Fruit fly (Drosophila melanogaster) whole organism, embryonic: Measurements from ENCODE around the gene CG46059.

ENCODE experiments used
- Ada2b ChIP-seq: fragments of 200-800 bp; sonication (Bioruptor generic); IDR thresholded peaks from 2 replicates; pipeline ENCODE4 v1.3.6; 2022; ENCODE audit warnings: missing biosample characterization, missing genetic modification characterization
- Asciz ChIP-seq: fragments of 200-800 bp; sonication (Bioruptor generic); optimal IDR thresholded peaks from 2 replicates; lab custom pipeline; 2017; ENCODE audit warnings: missing biosample characterization, mild to moderate bottlenecking, missing genetic modification characterization, missing genetic modification reagents
- Awh ChIP-seq: fragments of 200-800 bp; sonication (Bioruptor generic); IDR thresholded peaks from 2 replicates; pipeline ENCODE4, ENCODE4 v1.3.6; 2022; ENCODE audit warnings: missing biosample characterization, missing genetic modification characterization
- CG10209 ChIP-seq: fragments of 200-800 bp; sonication (Bioruptor generic); optimal IDR thresholded peaks from 3 replicates; lab custom pipeline; 2017; ENCODE audit warnings: missing biosample characterization, mild to moderate bottlenecking, missing genetic modification characterization, missing genetic modification reagents
- CG11504 ChIP-seq: fragments of 200-800 bp; sonication (Bioruptor generic); optimal IDR thresholded peaks from 3 replicates; lab custom pipeline; 2019; ENCODE audit warnings: missing biosample characterization, mild to moderate bottlenecking, missing genetic modification characterization, moderate library complexity
- CG11560 ChIP-seq: fragments of 200-800 bp; sonication (Bioruptor generic); IDR thresholded peaks from 3 replicates; pipeline ENCODE4 v1.3.6; 2022; ENCODE audit warnings: missing biosample characterization, missing genetic modification characterization
- CG12236 ChIP-seq: fragments of 200-800 bp; sonication (Bioruptor generic); optimal IDR thresholded peaks from 2 replicates; lab custom pipeline; 2016; ENCODE audit warnings: missing biosample characterization, missing genetic modification characterization
- CG1233 ChIP-seq: fragments of 200-800 bp; sonication (Bioruptor generic); optimal IDR thresholded peaks from 4 replicates; lab custom pipeline; 2018; ENCODE audit warnings: missing biosample characterization, mild to moderate bottlenecking, missing genetic modification characterization
- CG12391 ChIP-seq: fragments of 200-800 bp; sonication (Bioruptor generic); optimal IDR thresholded peaks from 3 replicates; lab custom pipeline; 2018; ENCODE audit warnings: missing biosample characterization, mild to moderate bottlenecking, missing genetic modification characterization, moderate library complexity
- CG12659 ChIP-seq: fragments of 200-800 bp; sonication (Bioruptor generic); optimal IDR thresholded peaks from 3 replicates; lab custom pipeline; 2017; ENCODE audit warnings: mild to moderate bottlenecking, missing biosample characterization, missing genetic modification reagents, missing genetic modification characterization
- CG13123 ChIP-seq: fragments of 200-800 bp; sonication (Bioruptor generic); optimal IDR thresholded peaks from 2 replicates; lab custom pipeline; 2016; ENCODE audit warnings: missing biosample characterization, missing genetic modification characterization
- CG14441 ChIP-seq: fragments of 200-800 bp; sonication (Bioruptor generic); IDR thresholded peaks from 2 replicates; pipeline ENCODE4 v1.3.6; 2022; ENCODE audit warnings: missing biosample characterization, missing genetic modification characterization
- CG15514 ChIP-seq: fragments of 200-800 bp; sonication (Bioruptor generic); optimal IDR thresholded peaks from 3 replicates; lab custom pipeline; 2017; ENCODE audit warnings: missing biosample characterization, missing genetic modification characterization, mild to moderate bottlenecking, moderate library complexity, missing genetic modification reagents
- CG16815 ChIP-seq: fragments of 200-800 bp; sonication (Bioruptor generic); optimal IDR thresholded peaks from 3 replicates; lab custom pipeline; 2017; ENCODE audit warnings: missing biosample characterization, mild to moderate bottlenecking, missing genetic modification characterization
- CG17829 ChIP-seq: fragments of 200-800 bp; optimal IDR thresholded peaks from 2 replicates; lab custom pipeline; 2019; ENCODE audit warnings: missing biosample characterization, mild to moderate bottlenecking, missing genetic modification characterization, moderate library complexity
- CG18619 ChIP-seq: fragments of 200-800 bp; sonication (Bioruptor generic); optimal IDR thresholded peaks from 3 replicates; lab custom pipeline; 2017; ENCODE audit warnings: missing biosample characterization, mild to moderate bottlenecking, missing genetic modification characterization
- CG2712 ChIP-seq: fragments of 200-800 bp; optimal IDR thresholded peaks from 3 replicates; lab custom pipeline; 2019; ENCODE audit warnings: missing biosample characterization, mild to moderate bottlenecking, missing genetic modification characterization, moderate library complexity
- CG30431 ChIP-seq: fragments of 200-800 bp; sonication (Bioruptor generic); optimal IDR thresholded peaks from 2 replicates; lab custom pipeline; 2017; ENCODE audit warnings: missing biosample characterization, missing genetic modification characterization
- CG4404 ChIP-seq: fragments of 200-800 bp; sonication (Bioruptor generic); IDR thresholded peaks from 2 replicates; pipeline ENCODE4 v1.3.6; 2022; ENCODE audit warnings: missing biosample characterization, missing genetic modification characterization
- CG4424 ChIP-seq: fragments of 200-800 bp; sonication (Bioruptor generic); optimal IDR thresholded peaks from 3 replicates; lab custom pipeline; 2016; ENCODE audit warnings: missing biosample characterization, missing genetic modification characterization
- CG8924 ChIP-seq: fragments of 200-800 bp; optimal IDR thresholded peaks from 3 replicates; lab custom pipeline; 2019; ENCODE audit warnings: missing biosample characterization, mild to moderate bottlenecking, missing genetic modification characterization, moderate library complexity
- CG9797 ChIP-seq: fragments of 200-800 bp; sonication (Bioruptor generic); optimal IDR thresholded peaks from 3 replicates; lab custom pipeline; 2018; ENCODE audit warnings: missing biosample characterization, mild to moderate bottlenecking, missing genetic modification characterization
- E2f1 ChIP-seq: fragments of 200-800 bp; sonication (Bioruptor generic); IDR thresholded peaks from 2 replicates; pipeline ENCODE4 v1.3.6; 2022; ENCODE audit warnings: missing biosample characterization, missing genetic modification characterization
- GATAe ChIP-seq: fragments of 200-800 bp; sonication (Bioruptor generic); conservative IDR thresholded peaks from 2 replicates; pipeline ENCODE4 v1.3.6; 2022; ENCODE audit warnings: missing biosample characterization, missing genetic modification characterization
- Hand ChIP-seq: fragments of 200-800 bp; sonication (Bioruptor generic); optimal IDR thresholded peaks from 2 replicates; lab custom pipeline; 2017; ENCODE audit warnings: mild to moderate bottlenecking, missing biosample characterization, missing genetic modification reagents, missing genetic modification characterization
- Hey ChIP-seq: fragments of 200-800 bp; sonication (Bioruptor generic); optimal IDR thresholded peaks from 3 replicates; lab custom pipeline; 2018; ENCODE audit warnings: missing biosample characterization, mild to moderate bottlenecking, missing genetic modification characterization
- Hmr ChIP-seq: fragments of 200-800 bp; sonication (Bioruptor generic); optimal IDR thresholded peaks from 3 replicates; lab custom pipeline; 2017; ENCODE audit warnings: mild to moderate bottlenecking, missing biosample characterization, missing genetic modification reagents, missing genetic modification characterization
- Hr39 ChIP-seq: fragments of >200 bp; optimal IDR thresholded peaks from 2 replicates; lab custom pipeline; 2017
- NfI ChIP-seq: fragments of 200-800 bp; sonication (Bioruptor generic); optimal IDR thresholded peaks from 3 replicates; lab custom pipeline; 2018; ENCODE audit warnings: missing biosample characterization, mild to moderate bottlenecking, missing genetic modification characterization, moderate library complexity
- Opbp ChIP-seq: fragments of 200-800 bp; sonication (Bioruptor generic); IDR thresholded peaks from 3 replicates; pipeline ENCODE4 v1.3.6; 2022; ENCODE audit warnings: missing biosample characterization, missing genetic modification characterization; ENCODE audit not compliant: partially characterized antibody
- Optix ChIP-seq: fragments of 200-800 bp; sonication (Bioruptor generic); IDR thresholded peaks from 3 replicates; pipeline ENCODE4 v1.3.6; 2022; ENCODE audit warnings: missing biosample characterization, missing genetic modification characterization
- Pdp1 ChIP-seq, 2 experiments: fragments of 200-800 bp; sonication (Bioruptor generic); optimal IDR thresholded peaks; 3 replicates each; lab custom pipeline; 2016; ENCODE audit warnings: missing biosample characterization in 2 of 2, missing genetic modification characterization in 2 of 2, mild to moderate bottlenecking in 1 of 2, moderate library complexity in 1 of 2
- Side ChIP-seq: fragments of 200-800 bp; sonication (Bioruptor generic); optimal IDR thresholded peaks from 2 replicates; lab custom pipeline; 2016; ENCODE audit warnings: missing biosample characterization, missing genetic modification characterization
- Trl ChIP-seq, 3 experiments: fragments of >200 bp in 2 of 3; fragments of 200-800 bp in 1 of 3; sonication (Bioruptor generic) in 1 of 3; optimal IDR thresholded peaks; 2 replicates in 1 of 3; 3 replicates in 2 of 3; lab custom pipeline; 2016 to 2017; ENCODE audit warnings: missing biosample characterization in 1 of 3, missing genetic modification characterization in 1 of 3
- Xrp1 ChIP-seq: fragments of 200-800 bp; sonication (Bioruptor generic); IDR thresholded peaks from 2 replicates; pipeline ENCODE4 v1.3.6; 2022; ENCODE audit warnings: missing biosample characterization, missing genetic modification characterization
- bcd ChIP-seq: fragments of 200-800 bp; sonication (Bioruptor generic); optimal IDR thresholded peaks from 2 replicates; lab custom pipeline; 2017; ENCODE audit warnings: missing biosample characterization, mild to moderate bottlenecking, missing genetic modification characterization
- dmrt99B ChIP-seq: fragments of 200-800 bp; sonication (Bioruptor generic); optimal IDR thresholded peaks from 2 replicates; lab custom pipeline; 2018; ENCODE audit warnings: missing biosample characterization, mild to moderate bottlenecking, missing genetic modification characterization, moderate library complexity
- dpn ChIP-seq, 2 experiments: fragments of 200-800 bp; sonication (Bioruptor generic); optimal IDR thresholded peaks; 3 replicates each; lab custom pipeline; 2016; ENCODE audit warnings: missing biosample characterization in 2 of 2, missing genetic modification characterization in 2 of 2
- her ChIP-seq: fragments of 200-800 bp; sonication (Bioruptor generic); optimal IDR thresholded peaks from 2 replicates; lab custom pipeline; 2016; ENCODE audit warnings: missing biosample characterization, missing genetic modification characterization
- lmd ChIP-seq: fragments of 200-800 bp; sonication (Bioruptor generic); IDR thresholded peaks from 2 replicates; pipeline ENCODE4 v1.3.6; 2022; ENCODE audit warnings: missing biosample characterization, missing genetic modification characterization
- lola ChIP-seq, 3 experiments: fragments of >200 bp in 2 of 3; fragments of 200-800 bp in 1 of 3; sonication (Bioruptor generic) in 1 of 3; optimal IDR thresholded peaks; 2 replicates each; lab custom pipeline; 2017 to 2019; ENCODE audit warnings: missing biosample characterization in 3 of 3, missing genetic modification characterization in 3 of 3, mild to moderate bottlenecking in 1 of 3, moderate library complexity in 1 of 3
- mam ChIP-seq: fragments of 200-800 bp; sonication (Bioruptor generic); optimal IDR thresholded peaks from 3 replicates; lab custom pipeline; 2016; ENCODE audit warnings: missing biosample characterization, missing genetic modification characterization
- mld ChIP-seq: fragments of 200-800 bp; sonication (Bioruptor generic); IDR thresholded peaks from 3 replicates; pipeline ENCODE4 v1.3.6; 2022; ENCODE audit warnings: missing biosample characterization, missing genetic modification characterization; ENCODE audit not compliant: partially characterized antibody
- nmo ChIP-seq: fragments of 200-800 bp; sonication (Bioruptor generic); optimal IDR thresholded peaks from 2 replicates; lab custom pipeline; 2018; ENCODE audit warnings: missing biosample characterization, mild to moderate bottlenecking, missing genetic modification characterization, moderate library complexity
- peb ChIP-seq: fragments of 200-800 bp; sonication (Bioruptor generic); IDR thresholded peaks from 2 replicates; pipeline ENCODE4 v1.3.6; 2022; ENCODE audit warnings: missing biosample characterization, missing genetic modification characterization
- sd ChIP-seq: fragments of 200-800 bp; sonication (Bioruptor generic); optimal IDR thresholded peaks from 3 replicates; lab custom pipeline; 2018; ENCODE audit warnings: missing biosample characterization, mild to moderate bottlenecking, missing genetic modification characterization, moderate library complexity
- sr ChIP-seq: fragments of 200-800 bp; sonication (Bioruptor generic); IDR thresholded peaks from 3 replicates; pipeline ENCODE4 v1.3.6; 2022; ENCODE audit warnings: missing biosample characterization, missing genetic modification characterization
- trh ChIP-seq: fragments of 200-800 bp; sonication (Bioruptor generic); optimal IDR thresholded peaks from 2 replicates; lab custom pipeline; 2016; ENCODE audit warnings: missing biosample characterization, missing genetic modification characterization
- yki ChIP-seq: fragments of >200 bp; optimal IDR thresholded peaks from 3 replicates; lab custom pipeline; 2018
- zf30C ChIP-seq: fragments of 200-800 bp; sonication (Bioruptor generic); optimal IDR thresholded peaks from 3 replicates; lab custom pipeline; 2018; ENCODE audit warnings: missing biosample characterization, mild to moderate bottlenecking, missing genetic modification characterization

The CG46059 gene

DNA sequence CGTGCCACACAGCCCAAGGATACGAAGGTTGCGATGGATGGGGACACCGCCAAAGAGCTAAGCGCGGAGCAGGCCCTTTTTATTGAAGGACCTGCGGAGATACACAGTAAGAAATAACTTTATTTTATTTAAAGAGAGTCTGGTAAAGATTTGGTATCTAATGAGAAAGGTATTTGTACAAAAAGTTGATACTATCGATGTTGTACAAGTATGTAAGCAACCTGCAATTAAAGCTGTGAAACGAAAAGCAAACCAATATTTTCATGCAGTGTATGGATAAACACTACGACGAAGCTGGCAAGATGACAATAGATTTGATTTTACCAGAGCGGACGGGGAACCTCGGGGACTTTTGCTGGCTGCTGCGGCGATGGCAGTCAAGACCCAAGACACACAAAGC is 49.7 kb upstream of the CG46059 start (continued):
- TF ChIP-seq CG9797 (GFP tag; lab: Kevin White, UChicago): no peak
- peak; percentile 30 for TF ChIP-seq mam
- no peak for TF ChIP-seq Opbp (GFP tag; lab: Robert Waterston, UW)
- peak; percentile 69 for TF ChIP-seq Xrp1 (GFP tag; lab: Robert Waterston, UW)
- peak in 1 of 2 experiments; percentile 12 for TF ChIP-seq Pdp1 (GFP tag; optimal IDR thresholded peaks at IDR 0.05; lab: Kevin White, UChicago)
- TF ChIP-seq mld (GFP tag; lab: Robert Waterston, UW): no peak
- no peak for TF ChIP-seq sd
- TF ChIP-seq CG17829: peak; percentile 17
- TF ChIP-seq Ada2b (GFP tag; lab: Robert Waterston, UW): peak; percentile 55; the same call in 1 of the 2 replicates
- no peak for TF ChIP-seq GATAe (GFP tag; lab: Robert Waterston, UW)
- peak; percentile 62 for TF ChIP-seq zf30C (GFP tag; lab: Kevin White, UChicago)
- TF ChIP-seq CG8924 (tag; lab: Kevin White, UChicago): peak; percentile 28
- TF ChIP-seq CG2712: peak; percentile 34
- TF ChIP-seq CG13123: no peak
- TF ChIP-seq CG1233 (GFP tag; lab: Kevin White, UChicago): peak; percentile 13
- TF ChIP-seq Hr39: no peak
- TF ChIP-seq her (GFP tag; lab: Kevin White, UChicago): no peak
- peak; percentile 9 for TF ChIP-seq CG16815 (GFP tag; lab: Kevin White, UChicago)
- no peak for TF ChIP-seq bcd (GFP tag; lab: Kevin White, UChicago)
- TF ChIP-seq dpn (GFP tag; optimal IDR thresholded peaks at IDR 0.05; lab: Kevin White, UChicago): peak in 1 of 2 experiments; percentile 5
- peak; percentile 38; the same call in 1 of the 2 replicates for TF ChIP-seq lmd (GFP tag; lab: Robert Waterston, UW)
- TF ChIP-seq CG4424: peak; percentile 9
- TF ChIP-seq Trl (optimal IDR thresholded peaks at IDR 0.05; lab: Kevin White, UChicago): no peak
- TF ChIP-seq Trl (GFP tag; optimal IDR thresholded peaks at IDR 0.05; lab: Kevin White, UChicago): peak; percentile 23
- peak; percentile 52; the same call in 1 of the 2 replicates for TF ChIP-seq E2f1 (GFP tag; lab: Robert Waterston, UW)
- peak; percentile 78 for TF ChIP-seq CG4404 (GFP tag; lab: Robert Waterston, UW)
- TF ChIP-seq Awh (GFP tag; lab: Robert Waterston, UW): no peak
- peak; percentile 7 for TF ChIP-seq CG12659
- peak; percentile 27 for TF ChIP-seq CG18619
- TF ChIP-seq Hmr (GFP tag; lab: Kevin White, UChicago): peak; percentile 54
- peak; percentile 18 for TF ChIP-seq CG10209
- peak; percentile 36 for TF ChIP-seq dmrt99B (tag; lab: Kevin White, UChicago)
- peak; percentile 7 for TF ChIP-seq CG15514 (GFP tag; lab: Kevin White, UChicago)
- TF ChIP-seq sr (GFP tag; lab: Robert Waterston, UW): no peak
- no peak for TF ChIP-seq CG11560 (tag; lab: Robert Waterston, UW)
- no peak for TF ChIP-seq Hey (tag; lab: Kevin White, UChicago)
- no peak for TF ChIP-seq yki (lab: Kevin White, UChicago)
- peak in 1 of 3 experiments; percentile 12 for TF ChIP-seq lola (GFP tag; optimal IDR thresholded peaks at IDR 0.05; lab: Kevin White, UChicago)
- TF ChIP-seq CG14441 (GFP tag; lab: Robert Waterston, UW): peak; percentile 42; the same call in 1 of the 2 replicates
- TF ChIP-seq CG11504 (tag; lab: Kevin White, UChicago): peak; percentile 33
- peak; percentile 12 for TF ChIP-seq CG30431 (GFP tag; lab: Kevin White, UChicago)
- TF ChIP-seq nmo (GFP tag; lab: Kevin White, UChicago): peak; percentile 8
- no peak for TF ChIP-seq Asciz
- TF ChIP-seq Optix (GFP tag; lab: Robert Waterston, UW): peak; percentile 30; the same call in 1 of the 3 replicates
- peak; percentile 46 for TF ChIP-seq CG12391
- TF ChIP-seq NfI (GFP tag; lab: Kevin White, UChicago): peak; percentile 16
- peak; percentile 36 for TF ChIP-seq Hand
- TF ChIP-seq CG12236 (GFP tag; lab: Kevin White, UChicago): no peak
- TF ChIP-seq trh (GFP tag; lab: Kevin White, UChicago): no peak
- no peak for TF ChIP-seq peb (GFP tag; lab: Robert Waterston, UW)
- TF ChIP-seq Side (GFP tag; lab: Kevin White, UChicago): peak; percentile 24
